Fruit fly (Drosophila melanogaster): Measurements from ENCODE around the gene obst-E.

- TF ChIP-seq CG14711 (tag; optimal IDR thresholded peaks at IDR 0.05) (no peak), kay (GFP tag; ENCODE audit: borderline replicate concordance) (no peak), CG12768 (GFP tag; optimal IDR thresholded peaks at IDR 0.05) (no peak), cnc (optimal IDR thresholded peaks at IDR 0.05) (no peak), CG7101 (tag; optimal IDR thresholded peaks at IDR 0.05) (no peak), bab1 (GFP tag; optimal IDR thresholded peaks at IDR 0.05) (no peak)
These were observed 16.9 kb upstream of the obst-E start for dm6 chr2L:5782866-5783265.

Data from whole organism, adult.